Fruit fly (Drosophila melanogaster) whole organism, adult: ENCODE data around the gene CG6724.
A peak's percentile ranks its signal among the peaks of the same experiment; 100 is the strongest.

Experiments used
- CG11617 ChIP-seq: fragments of 200-800 bp; sonication (Bioruptor generic); optimal IDR thresholded peaks from 2 replicates; lab custom pipeline; 2017; ENCODE audit warnings: mild to moderate bottlenecking, missing biosample characterization, missing genetic modification reagents, missing genetic modification characterization
- CG12768 ChIP-seq: fragments of 200-800 bp; sonication (Bioruptor generic); optimal IDR thresholded peaks from 2 replicates; lab custom pipeline; 2017; ENCODE audit warnings: missing biosample characterization, missing genetic modification characterization, mild to moderate bottlenecking, moderate library complexity, missing genetic modification reagents
- CG14711 ChIP-seq: fragments of 200-800 bp; sonication (Bioruptor generic); optimal IDR thresholded peaks from 2 replicates; lab custom pipeline; 2018; ENCODE audit warnings: missing biosample characterization, mild to moderate bottlenecking, missing genetic modification characterization, moderate library complexity
- CG1620 ChIP-seq: fragments of 200-800 bp; sonication (Bioruptor generic); optimal IDR thresholded peaks from 2 replicates; lab custom pipeline; 2016; ENCODE audit warnings: missing biosample characterization, missing genetic modification characterization
- CG33017 ChIP-seq: fragments of 200-800 bp; sonication (Bioruptor generic); optimal IDR thresholded peaks from 2 replicates; lab custom pipeline; 2018; ENCODE audit warnings: missing biosample characterization, mild to moderate bottlenecking, missing genetic modification characterization, moderate library complexity
- CG5204 ChIP-seq: fragments of 200-800 bp; sonication (Bioruptor generic); optimal IDR thresholded peaks from 2 replicates; lab custom pipeline; 2016; ENCODE audit warnings: missing biosample characterization, missing genetic modification characterization
- CG7045 ChIP-seq: fragments of 200-800 bp; sonication (Bioruptor generic); optimal IDR thresholded peaks from 2 replicates; lab custom pipeline; 2017; ENCODE audit warnings: missing biosample characterization, mild to moderate bottlenecking, missing genetic modification characterization
- CG7101 ChIP-seq: fragments of 200-800 bp; sonication (Bioruptor generic); optimal IDR thresholded peaks from 2 replicates; lab custom pipeline; 2018; ENCODE audit warnings: missing biosample characterization, mild to moderate bottlenecking, missing genetic modification characterization, moderate library complexity
- Clk ChIP-seq: fragments of 200-800 bp; sonication (Bioruptor generic); optimal IDR thresholded peaks from 2 replicates; lab custom pipeline; 2017; ENCODE audit warnings: missing biosample characterization, missing genetic modification characterization
- Crg-1 ChIP-seq: fragments of 200-800 bp; sonication (Bioruptor generic); optimal IDR thresholded peaks from 2 replicates; lab custom pipeline; 2016; ENCODE audit warnings: missing biosample characterization, missing genetic modification characterization
- Hr96 ChIP-seq: fragments of 200-800 bp; sonication (Bioruptor generic); optimal IDR thresholded peaks from 2 replicates; lab custom pipeline; 2016; ENCODE audit warnings: missing biosample characterization, missing genetic modification characterization
- Mnt ChIP-seq: fragments of 200-800 bp; sonication (Bioruptor generic); optimal IDR thresholded peaks from 2 replicates; lab custom pipeline; 2016; ENCODE audit warnings: missing biosample characterization, mild to moderate bottlenecking, missing genetic modification characterization
- bab1 ChIP-seq: fragments of 200-800 bp; sonication (Bioruptor generic); optimal IDR thresholded peaks from 3 replicates; lab custom pipeline; 2019; ENCODE audit warnings: missing biosample characterization, mild to moderate bottlenecking, missing genetic modification characterization, moderate library complexity
- cic ChIP-seq: fragments of 200-800 bp; sonication (Bioruptor generic); optimal IDR thresholded peaks from 2 replicates; lab custom pipeline; 2017; ENCODE audit warnings: missing biosample characterization, mild to moderate bottlenecking, missing genetic modification characterization, moderate library complexity
- cnc ChIP-seq, 2 experiments: fragments of >200 bp; optimal IDR thresholded peaks; 2 replicates each; lab custom pipeline; 2017
- kay ChIP-seq: fragments of 200-800 bp; sonication (Bioruptor generic); peaks from one replicate; lab custom pipeline; 2016; ENCODE audit warnings: missing biosample characterization, missing genetic modification characterization, borderline replicate concordance
- ovo ChIP-seq: fragments of 200-800 bp; sonication (Bioruptor generic); optimal IDR thresholded peaks from 2 replicates; lab custom pipeline; 2016; ENCODE audit warnings: missing biosample characterization, missing genetic modification characterization
- pad ChIP-seq: fragments of 200-800 bp; sonication (Bioruptor generic); optimal IDR thresholded peaks from 3 replicates; lab custom pipeline; 2017; ENCODE audit warnings: missing biosample characterization, missing genetic modification characterization, mild to moderate bottlenecking, moderate library complexity, missing genetic modification reagents
- tj ChIP-seq: fragments of 200-800 bp; sonication (Bioruptor generic); optimal IDR thresholded peaks from 3 replicates; lab custom pipeline; 2017; ENCODE audit warnings: missing biosample characterization, mild to moderate bottlenecking, missing genetic modification characterization, moderate library complexity
- toe ChIP-seq: fragments of 200-800 bp; sonication (Bioruptor generic); optimal IDR thresholded peaks from 2 replicates; lab custom pipeline; 2016; ENCODE audit warnings: missing biosample characterization, missing genetic modification characterization

The CG6724 gene

dm6 chr2L:10757038-10757685, 12.6 kb downstream of the CG6724 start:
- TF ChIP-seq CG7045 (GFP tag; lab: Kevin White, UChicago), result no peak
- no peak for TF ChIP-seq Clk (GFP tag; lab: Kevin White, UChicago)
- TF ChIP-seq cnc (optimal IDR thresholded peaks at IDR 0.05; lab: Kevin White, UChicago), result no peak
- no peak for TF ChIP-seq CG7101 (tag; lab: Kevin White, UChicago)
- no peak for TF ChIP-seq CG1620 (GFP tag; lab: Kevin White, UChicago)
- TF ChIP-seq CG14711, result no peak
- TF ChIP-seq pad, result no peak
- no peak for TF ChIP-seq CG12768 (GFP tag; lab: Kevin White, UChicago)
- TF ChIP-seq CG11617 (GFP tag; lab: Kevin White, UChicago), result no peak
- TF ChIP-seq bab1 (GFP tag; lab: Kevin White, UChicago), result no peak
- TF ChIP-seq Crg-1, result no peak
- no peak for TF ChIP-seq toe (GFP tag; lab: Kevin White, UChicago)
- no peak for TF ChIP-seq Hr96 (GFP tag; lab: Kevin White, UChicago)
- no peak for TF ChIP-seq tj
- TF ChIP-seq kay (GFP tag; lab: Kevin White, UChicago), result no peak
- TF ChIP-seq cic (GFP tag; lab: Kevin White, UChicago), result no peak

- TF ChIP-seq ovo (GFP tag; lab: Kevin White, UChicago) (no peak), CG1620 (GFP tag; lab: Kevin White, UChicago) (no peak), CG33017 (tag; lab: Kevin White, UChicago) (peak; percentile 66), Crg-1 (no peak), CG12768 (GFP tag; lab: Kevin White, UChicago) (peak; percentile 75), toe (GFP tag; lab: Kevin White, UChicago) (no peak), pad (no peak), Hr96 (GFP tag; lab: Kevin White, UChicago) (peak; percentile 38), kay (GFP tag; lab: Kevin White, UChicago) (no peak), CG14711 (no peak), CG7101 (tag; lab: Kevin White, UChicago) (peak; percentile 48), CG5204 (no peak), CG7045 (GFP tag; lab: Kevin White, UChicago) (peak; percentile 23), Mnt (GFP tag; lab: Kevin White, UChicago) (peak; percentile 63), tj (peak; percentile 38), Clk (GFP tag; lab: Kevin White, UChicago) (no peak), cnc (optimal IDR thresholded peaks at IDR 0.05; lab: Kevin White, UChicago) (no peak), bab1 (GFP tag; lab: Kevin White, UChicago) (peak; percentile 26), CG11617 (GFP tag; lab: Kevin White, UChicago) (peak; percentile 7), cic (GFP tag; lab: Kevin White, UChicago) (peak; percentile 50)
These were observed 13.7 kb downstream of the CG6724 start, which contains the start of gene CG17124 for dm6 chr2L:10756049-10756448. TSS of gene CG17124 (minus strand) at chr2L:10756325.

dm6 chr2L:10754599-10754998, 15.2 kb downstream of the CG6724 start:
- TF ChIP-seq kay (GFP tag; lab: Kevin White, UChicago) (no peak), CG1620 (GFP tag; lab: Kevin White, UChicago) (no peak), Crg-1 (no peak), CG12768 (GFP tag; lab: Kevin White, UChicago) (no peak), cic (GFP tag; lab: Kevin White, UChicago) (no peak), bab1 (GFP tag; lab: Kevin White, UChicago) (no peak), CG7045 (GFP tag; lab: Kevin White, UChicago) (no peak), CG7101 (tag; lab: Kevin White, UChicago) (no peak), CG11617 (GFP tag; lab: Kevin White, UChicago) (no peak), Mnt (GFP tag; lab: Kevin White, UChicago) (no peak), ovo (GFP tag; lab: Kevin White, UChicago) (no peak), CG14711 (no peak)

- TF ChIP-seq CG1620 (GFP tag; lab: Kevin White, UChicago), result no peak
- TF ChIP-seq CG14711, result no peak
- TF ChIP-seq CG12768 (GFP tag; lab: Kevin White, UChicago), result no peak
- no peak for TF ChIP-seq cnc (optimal IDR thresholded peaks at IDR 0.05; lab: Kevin White, UChicago)
- no peak for TF ChIP-seq Clk (GFP tag; lab: Kevin White, UChicago)
- TF ChIP-seq ovo (GFP tag; lab: Kevin White, UChicago), result no peak
- TF ChIP-seq cic (GFP tag; lab: Kevin White, UChicago), result no peak
- no peak for TF ChIP-seq CG7101 (tag; lab: Kevin White, UChicago)
- no peak for TF ChIP-seq tj
- no peak for TF ChIP-seq Crg-1
- no peak for TF ChIP-seq Hr96 (GFP tag; lab: Kevin White, UChicago)
- TF ChIP-seq pad, result no peak
- no peak for TF ChIP-seq CG5204
- TF ChIP-seq CG33017 (tag; lab: Kevin White, UChicago), result no peak
These were observed 16.1 kb downstream of the CG6724 start for dm6 chr2L:10753618-10754017.

- TF ChIP-seq tj, result peak; percentile 2
- no peak for TF ChIP-seq bab1 (GFP tag; lab: Kevin White, UChicago)
These were observed 17.1 kb downstream of the CG6724 start for dm6 chr2L:10752668-10753067.

- TF ChIP-seq CG12768 (GFP tag; lab: Kevin White, UChicago), result peak; percentile 35
- peak; percentile 9 for TF ChIP-seq CG1620 (GFP tag; lab: Kevin White, UChicago)
- no peak for TF ChIP-seq cnc (optimal IDR thresholded peaks at IDR 0.05; lab: Kevin White, UChicago)
- no peak for TF ChIP-seq Clk (GFP tag; lab: Kevin White, UChicago)
- TF ChIP-seq kay (GFP tag; lab: Kevin White, UChicago), result peak; percentile 55
- peak; percentile 31 for TF ChIP-seq tj
- TF ChIP-seq cic (GFP tag; lab: Kevin White, UChicago), result peak; percentile 13
- TF ChIP-seq CG11617 (GFP tag; lab: Kevin White, UChicago), result no peak
- TF ChIP-seq Mnt (GFP tag; lab: Kevin White, UChicago), result peak; percentile 26
- peak; percentile 48 for TF ChIP-seq Hr96 (GFP tag; lab: Kevin White, UChicago)
- TF ChIP-seq Crg-1, result peak; percentile 11
- peak; percentile 67 for TF ChIP-seq CG7101 (tag; lab: Kevin White, UChicago)
- peak; percentile 59 for TF ChIP-seq ovo (GFP tag; lab: Kevin White, UChicago)
- peak; percentile 39 for TF ChIP-seq CG5204
- TF ChIP-seq pad, result peak; percentile 41
- TF ChIP-seq CG14711, result no peak
- peak; percentile 34 for TF ChIP-seq toe (GFP tag; lab: Kevin White, UChicago)
- TF ChIP-seq bab1 (GFP tag; lab: Kevin White, UChicago), result no peak
- TF ChIP-seq CG33017 (tag; lab: Kevin White, UChicago), result peak; percentile 47
- TF ChIP-seq CG7045 (GFP tag; lab: Kevin White, UChicago), result peak; percentile 19
These were observed 17.7 kb downstream of the CG6724 start for dm6 chr2L:10751879-10752620.
